Fruit fly (Drosophila melanogaster) Kc167 (cell line): ENCODE data around the gene CG13403.

Experiments
- Myc ChIP-seq: fragments of >200 bp; optimal IDR thresholded peaks from 2 replicates; lab custom pipeline; 2017; ENCODE audit warnings: missing external identifiers
- Sin3A ChIP-seq: fragments of >200 bp; optimal IDR thresholded peaks from 2 replicates; lab custom pipeline; 2018; ENCODE audit warnings: missing external identifiers
- h ChIP-seq: fragments of >200 bp; optimal IDR thresholded peaks from 3 replicates; lab custom pipeline; 2018; ENCODE audit warnings: missing external identifiers
- insv ChIP-seq: fragments of >200 bp; optimal IDR thresholded peaks from 3 replicates; lab custom pipeline; 2018; ENCODE audit warnings: missing external identifiers
- psq ChIP-seq: fragments of >200 bp; optimal IDR thresholded peaks from 2 replicates; lab custom pipeline; 2017; ENCODE audit warnings: missing external identifiers
- ttk ChIP-seq: sonication (Bioruptor generic); optimal IDR thresholded peaks from 2 replicates; lab custom pipeline; 2017; ENCODE audit warnings: missing external identifiers

DNA sequence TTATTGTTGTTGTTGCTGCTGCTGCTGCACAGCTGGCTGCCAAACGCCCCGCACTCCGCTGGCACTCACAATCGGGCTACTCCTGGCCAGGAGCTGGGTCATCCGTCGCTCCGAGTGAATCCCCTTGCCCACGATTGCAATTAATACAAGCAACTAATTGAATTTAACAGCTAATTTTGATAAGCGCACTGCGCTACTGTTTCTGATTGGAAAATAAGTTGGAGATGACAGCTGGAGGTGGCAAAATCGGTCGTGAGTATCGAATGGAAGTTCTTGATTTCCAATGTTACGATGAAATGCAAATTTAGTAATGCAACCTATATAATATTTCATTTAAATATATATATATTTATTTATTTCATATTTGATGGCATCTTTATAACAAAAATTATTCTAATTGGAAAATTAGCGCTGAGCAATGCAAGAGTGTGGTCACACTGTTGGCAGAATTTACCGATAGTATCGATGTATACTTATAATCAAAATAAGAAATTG lies 42.1 kb upstream of the CG13403 start, which contains the start of gene CG42271:
- TF ChIP-seq psq (lab: Kevin White, UChicago) (no peak), h (lab: Kevin White, UChicago) (no peak), Myc (lab: Kevin White, UChicago) (no peak), Sin3A (lab: Kevin White, UChicago) (no peak), ttk (no peak), insv (lab: Kevin White, UChicago) (no peak)
